Worm (Caenorhabditis elegans): ENCODE measurements around the gene lin-24.
A peak's percentile ranks its signal among the peaks of the same experiment; 100 is the strongest.
"Not testable (repeated sequence)": the region's sequence is repeated elsewhere in the genome, so short reads cannot be mapped to it uniquely, and the experiment has no call there.

lin-24 gene

DNA sequence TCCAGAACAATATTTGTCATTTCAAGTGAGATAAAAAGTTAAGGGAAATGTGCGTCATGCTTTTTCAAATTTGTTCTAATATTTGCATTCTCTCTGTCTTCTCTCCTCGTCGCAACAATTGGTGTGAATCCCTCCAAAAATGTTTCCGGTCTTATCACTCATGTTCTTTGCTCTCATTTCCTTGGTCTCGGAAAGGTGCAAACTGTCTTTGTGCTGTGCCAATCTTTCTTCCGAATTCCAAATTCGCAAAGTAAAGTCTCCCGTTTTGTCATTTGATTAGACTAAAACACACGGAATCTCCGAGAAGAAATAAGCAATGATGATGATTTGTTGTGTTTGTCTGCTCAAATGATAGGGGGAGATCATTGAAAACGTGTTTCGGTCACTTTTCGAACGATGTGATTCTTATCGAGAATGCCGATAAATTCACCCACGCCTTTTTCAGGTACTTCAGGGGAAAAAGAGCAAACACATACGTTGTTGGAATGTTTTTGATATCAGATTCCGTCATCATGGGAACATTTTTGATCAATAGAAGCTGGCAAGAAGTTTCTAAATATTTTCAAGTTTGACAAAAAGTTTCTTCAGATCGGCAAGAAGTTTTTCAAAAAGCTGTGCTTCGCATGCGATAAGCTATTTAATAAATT lies 36.3 kb downstream of the lin-24 start:
- TF ChIP-seq nhr-77 (tag; optimal IDR thresholded peaks at IDR 0.05) (no peak), elt-2 (tag; optimal IDR thresholded peaks at IDR 0.05) (peak; percentile 65), pha-4 (tag; optimal IDR thresholded peaks at IDR 0.05) (peak; percentile 49), jun-1 (tag; optimal IDR thresholded peaks at IDR 0.05) (no peak), egl-5 (tag; optimal IDR thresholded peaks at IDR 0.05) (no peak), pqm-1 (tag; optimal IDR thresholded peaks at IDR 0.05) (peak; percentile 45), mml-1 (tag; optimal IDR thresholded peaks at IDR 0.05) (no peak), elt-3 (tag; optimal IDR thresholded peaks at IDR 0.05) (no peak)

DNA sequence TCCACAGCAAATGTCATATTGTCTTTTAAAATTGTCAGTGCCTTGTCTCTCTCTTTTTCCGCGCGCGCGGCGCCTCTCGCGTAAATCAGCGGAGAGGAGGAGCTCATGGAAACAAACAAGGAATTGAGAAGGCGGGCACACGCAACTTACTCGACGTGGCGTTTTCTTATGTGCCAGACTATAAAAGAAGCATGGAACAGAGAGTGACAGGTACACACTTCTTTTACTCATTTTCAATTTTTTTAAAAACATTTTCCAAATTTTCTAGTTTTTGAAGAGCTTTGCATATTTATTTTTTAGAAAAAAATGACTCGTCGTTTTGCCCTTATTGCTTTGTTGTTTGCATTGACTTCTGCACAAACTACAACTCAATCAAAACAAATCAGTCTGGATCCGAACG lies 38.6 kb downstream of the lin-24 start, which contains the start of gene F20B10.3:
Gene F20B10.3, plus strand, starts transcription at position 301 of the 400 bp plus-strand sequence.
- TF ChIP-seq elt-1 (tag; optimal IDR thresholded peaks at IDR 0.05), result no peak
- no peak for TF ChIP-seq nhr-43 (tag; optimal IDR thresholded peaks at IDR 0.05; ENCODE audit: poor library complexity, severe bottlenecking)
- TF ChIP-seq nhr-11 (tag; optimal IDR thresholded peaks at IDR 0.05), result no peak
- TF ChIP-seq lsy-12 (tag; optimal IDR thresholded peaks at IDR 0.05), result no peak
- no peak for TF ChIP-seq ceh-82 (tag; optimal IDR thresholded peaks at IDR 0.05)
- TF ChIP-seq nhr-12 (tag; optimal IDR thresholded peaks at IDR 0.05), result no peak
- no peak for TF ChIP-seq R02D3.7 (tag; optimal IDR thresholded peaks at IDR 0.05)
- no peak for TF ChIP-seq sea-2 (GFP tag; optimal IDR thresholded peaks at IDR 0.05)
- TF ChIP-seq aly-2 (tag; optimal IDR thresholded peaks at IDR 0.05), result no peak
- TF ChIP-seq ceh-28 (tag; optimal IDR thresholded peaks at IDR 0.05), result no peak
- TF ChIP-seq nhr-77 (tag; optimal IDR thresholded peaks at IDR 0.05), result no peak
- no peak for TF ChIP-seq zag-1 (tag; optimal IDR thresholded peaks at IDR 0.05)
- no peak for TF ChIP-seq hmg-11 (tag; optimal IDR thresholded peaks at IDR 0.05)
- no peak for TF ChIP-seq unc-39 (tag; optimal IDR thresholded peaks at IDR 0.05)
- no peak for TF ChIP-seq nfya-1 (tag; optimal IDR thresholded peaks at IDR 0.05; ENCODE audit: insufficient read depth)
- TF ChIP-seq egl-27 (tag; optimal IDR thresholded peaks at IDR 0.05), result no peak
- TF ChIP-seq nhr-28 (tag; optimal IDR thresholded peaks at IDR 0.05), result no peak
- TF ChIP-seq elt-2 (tag; optimal IDR thresholded peaks at IDR 0.05), result no peak
- no peak for TF ChIP-seq ZK546.5 (tag; optimal IDR thresholded peaks at IDR 0.05)

DNA sequence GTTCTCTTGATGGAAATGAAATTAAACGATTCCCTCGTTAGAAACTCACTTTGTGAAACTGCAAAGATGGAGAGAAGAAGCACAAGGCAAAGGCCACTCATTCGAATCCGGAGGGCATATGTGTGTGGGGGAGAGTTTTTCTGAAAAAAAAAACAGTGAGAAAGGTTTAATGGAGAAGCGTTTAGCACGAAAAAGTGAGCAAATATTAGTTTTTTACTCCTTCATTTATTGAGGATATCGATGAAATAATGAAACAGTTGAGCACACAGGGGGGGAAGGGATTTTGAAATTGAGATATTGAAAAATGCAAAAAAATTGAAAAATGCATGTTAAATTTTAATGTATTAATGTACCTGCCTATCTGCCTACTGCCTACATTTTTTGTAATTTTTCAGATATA lies 48.9 kb downstream of the lin-24 start, which contains the start of gene nlr-1:
Gene nlr-1, minus strand, starts transcription at position 101 of the 400 bp plus-strand sequence.
- TF ChIP-seq jun-1, mml-1, snpc-4 (tag; optimal IDR thresholded peaks at IDR 0.05): not testable (repeated sequence)
